Worm (Caenorhabditis elegans): ENCODE measurements around the gene C14C10.5.

Gene C14C10.5

DNA sequence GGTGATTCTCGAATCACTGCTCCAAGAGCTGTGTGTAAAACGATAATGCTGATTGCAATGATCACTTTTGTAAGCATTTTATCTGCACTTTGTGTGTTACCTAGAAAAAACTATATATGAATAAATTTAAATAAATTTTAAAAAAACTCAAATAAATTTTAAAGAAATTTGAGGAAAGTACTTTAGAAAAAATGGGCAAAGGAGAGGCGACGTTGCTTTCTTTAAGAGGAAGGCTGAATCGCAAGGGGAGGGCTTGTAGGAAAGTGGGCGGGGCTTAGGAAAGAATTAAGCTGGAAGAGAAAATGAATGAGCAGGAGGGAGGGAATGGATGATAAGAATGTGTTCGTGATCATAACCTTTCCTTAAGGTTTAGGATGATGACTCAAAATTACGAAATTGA is 32.1 kb upstream of the C14C10.5 start, which contains the start of gene E02A10.4:
Gene E02A10.4 (minus strand): TSS at position 101 of the 400 bp plus-strand sequence.
- TF ChIP-seq sem-4 (tag; optimal IDR thresholded peaks at IDR 0.05) (no peak), unc-62 (GFP tag; optimal IDR thresholded peaks at IDR 0.05) (no peak), snpc-4 (tag; optimal IDR thresholded peaks at IDR 0.05) (no peak), egl-27 (tag; optimal IDR thresholded peaks at IDR 0.05) (no peak), unc-39 (tag; optimal IDR thresholded peaks at IDR 0.05) (no peak), nhr-25 (tag; optimal IDR thresholded peaks at IDR 0.05) (no peak), fos-1 (tag; optimal IDR thresholded peaks at IDR 0.05) (no peak), ztf-4 (tag; optimal IDR thresholded peaks at IDR 0.05) (no peak), F13H6.1 (tag; optimal IDR thresholded peaks at IDR 0.05) (no peak), mab-5 (tag; optimal IDR thresholded peaks at IDR 0.05) (no peak), nhr-11 (tag; optimal IDR thresholded peaks at IDR 0.05) (no peak), ceh-82 (tag; optimal IDR thresholded peaks at IDR 0.05) (no peak), C34F6.9 (tag; optimal IDR thresholded peaks at IDR 0.05) (no peak), lin-39 (tag; optimal IDR thresholded peaks at IDR 0.05) (no peak), sma-9 (GFP tag; optimal IDR thresholded peaks at IDR 0.05) (no peak), sma-9 (tag; optimal IDR thresholded peaks at IDR 0.05) (no peak)

ce11 chrV:12570271-12570670 is 29.7 kb upstream of the C14C10.5 start:
- TF ChIP-seq blmp-1 (tag; optimal IDR thresholded peaks at IDR 0.05; ENCODE audit: insufficient read depth): no peak
- TF ChIP-seq crh-2 (tag; optimal IDR thresholded peaks at IDR 0.05): no peak
- no peak for TF ChIP-seq peb-1 (tag; optimal IDR thresholded peaks at IDR 0.05)
- no peak for TF ChIP-seq lin-39 (tag; optimal IDR thresholded peaks at IDR 0.05)
- no peak for TF ChIP-seq lsy-2 (tag; optimal IDR thresholded peaks at IDR 0.05)
- TF ChIP-seq nhr-129 (tag; optimal IDR thresholded peaks at IDR 0.05): no peak
- no peak for TF ChIP-seq gmeb-1 (tag; optimal IDR thresholded peaks at IDR 0.05)
- no peak for TF ChIP-seq Y55F3AM.14 (GFP tag; optimal IDR thresholded peaks at IDR 0.05)
- no peak for TF ChIP-seq nhr-11 (tag; optimal IDR thresholded peaks at IDR 0.05)
- no peak for TF ChIP-seq lin-11 (tag; optimal IDR thresholded peaks at IDR 0.05)
- no peak for TF ChIP-seq skn-1 (tag; optimal IDR thresholded peaks at IDR 0.05)

DNA sequence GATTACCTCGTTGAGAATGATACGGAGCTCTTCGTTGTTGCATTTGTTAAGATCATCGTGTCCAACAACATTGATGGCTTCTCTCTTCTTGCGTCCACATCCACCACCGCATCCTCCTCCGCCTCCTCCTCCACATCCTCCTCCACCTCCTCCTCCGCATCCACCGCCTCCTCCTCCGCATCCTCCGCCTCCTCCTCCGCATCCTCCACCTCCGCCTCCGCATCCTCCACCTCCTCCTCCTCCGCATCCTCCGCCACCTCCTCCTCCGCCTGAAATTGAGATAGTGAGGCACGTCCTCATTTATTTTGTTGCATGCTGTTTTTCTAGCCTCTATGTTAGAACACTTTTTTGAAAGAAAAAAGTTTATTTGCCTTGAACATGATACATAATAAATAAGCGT is 24.1 kb upstream of the C14C10.5 start:
- no peak for TF ChIP-seq crh-2 (tag; optimal IDR thresholded peaks at IDR 0.05)
- no peak for TF ChIP-seq snpc-4 (tag; optimal IDR thresholded peaks at IDR 0.05)
- TF ChIP-seq mdl-1 (tag; optimal IDR thresholded peaks at IDR 0.05): no peak
- no peak for TF ChIP-seq nhr-25 (tag; optimal IDR thresholded peaks at IDR 0.05)
- no peak for TF ChIP-seq ztf-1 (GFP tag; conservative IDR thresholded peaks at IDR 0.05)
- no peak for TF ChIP-seq nhr-77 (tag; optimal IDR thresholded peaks at IDR 0.05)
- TF ChIP-seq dmd-4 (tag; optimal IDR thresholded peaks at IDR 0.05): no peak
- TF ChIP-seq nhr-6 (tag; optimal IDR thresholded peaks at IDR 0.05): no peak
- no peak for TF ChIP-seq ama-1 (optimal IDR thresholded peaks at IDR 0.05)
- TF ChIP-seq unc-39 (tag; optimal IDR thresholded peaks at IDR 0.05): no peak
- no peak for TF ChIP-seq ztf-11 (tag; optimal IDR thresholded peaks at IDR 0.05)
- TF ChIP-seq blmp-1 (tag; optimal IDR thresholded peaks at IDR 0.05; ENCODE audit: insufficient read depth): no peak
- no peak for TF ChIP-seq nhr-21 (tag; optimal IDR thresholded peaks at IDR 0.05)
- TF ChIP-seq egl-27 (tag; optimal IDR thresholded peaks at IDR 0.05): no peak
- TF ChIP-seq ceh-82 (tag; optimal IDR thresholded peaks at IDR 0.05): no peak
- TF ChIP-seq nhr-129 (tag; optimal IDR thresholded peaks at IDR 0.05): no peak
- no peak for TF ChIP-seq aly-2 (tag; optimal IDR thresholded peaks at IDR 0.05)
- no peak for TF ChIP-seq R02D3.7 (tag; optimal IDR thresholded peaks at IDR 0.05)
- no peak for TF ChIP-seq sma-9 (GFP tag; optimal IDR thresholded peaks at IDR 0.05)
- TF ChIP-seq sma-9 (tag; optimal IDR thresholded peaks at IDR 0.05): no peak
- TF ChIP-seq gmeb-1 (tag; optimal IDR thresholded peaks at IDR 0.05): no peak

DNA sequence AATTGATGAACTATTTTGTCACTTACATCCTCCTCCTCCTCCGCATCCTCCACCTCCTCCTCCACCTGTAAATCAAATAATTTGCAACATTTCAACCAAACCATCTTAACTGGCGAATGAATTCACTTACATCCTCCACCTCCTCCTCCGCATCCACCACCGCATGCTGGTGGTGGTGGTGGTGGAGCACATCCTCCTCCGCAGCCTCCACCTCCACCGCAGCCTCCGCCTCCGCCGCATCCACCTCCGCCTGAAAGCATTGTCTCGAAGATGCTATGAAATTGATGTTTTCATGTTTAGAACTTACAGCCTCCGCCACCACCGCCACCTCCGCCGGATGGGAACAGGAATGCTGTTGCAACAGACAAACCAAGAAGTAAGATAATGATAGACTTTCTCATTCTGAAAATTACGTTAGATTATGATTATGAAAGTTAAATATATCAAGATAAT is 23.5 kb upstream of the C14C10.5 start, which contains the start of gene grl-23:
Gene grl-23 (minus strand): TSS at position 403 of the 453 bp plus-strand sequence.
- TF ChIP-seq sma-9 (GFP tag; optimal IDR thresholded peaks at IDR 0.05) (no peak), sma-9 (tag; optimal IDR thresholded peaks at IDR 0.05) (no peak), ceh-16 (tag; optimal IDR thresholded peaks at IDR 0.05) (no peak), nhr-77 (tag; optimal IDR thresholded peaks at IDR 0.05) (no peak), ama-1 (optimal IDR thresholded peaks at IDR 0.05) (no peak), mbf-1 (tag; optimal IDR thresholded peaks at IDR 0.05) (no peak), nhr-6 (tag; optimal IDR thresholded peaks at IDR 0.05) (no peak), mdl-1 (tag; optimal IDR thresholded peaks at IDR 0.05) (no peak), gmeb-1 (tag; optimal IDR thresholded peaks at IDR 0.05) (no peak), aly-2 (tag; optimal IDR thresholded peaks at IDR 0.05) (no peak)

Data from whole organism, L2 larva.